Fruit fly (Drosophila melanogaster) whole organism, embryonic: ENCODE data around the gene Kat60.

ENCODE experiments used
- Antp ChIP-seq: fragments of 200-800 bp; sonication (Bioruptor generic); optimal IDR thresholded peaks from 3 replicates; lab custom pipeline; 2016; ENCODE audit warnings: missing biosample characterization, missing genetic modification characterization
- CG11093 ChIP-seq: fragments of 200-800 bp; sonication (Bioruptor generic); IDR thresholded peaks from 3 replicates; pipeline ENCODE4 v1.3.6; 2022; ENCODE audit warnings: missing biosample characterization, missing genetic modification characterization
- CG11695 ChIP-seq: fragments of 200-800 bp; sonication (Bioruptor generic); IDR thresholded peaks from 3 replicates; pipeline ENCODE4 v1.3.6; 2022; ENCODE audit warnings: missing biosample characterization, missing genetic modification characterization
- CG12659 ChIP-seq: fragments of 200-800 bp; sonication (Bioruptor generic); optimal IDR thresholded peaks from 3 replicates; lab custom pipeline; 2017; ENCODE audit warnings: mild to moderate bottlenecking, missing biosample characterization, missing genetic modification reagents, missing genetic modification characterization
- CG15514 ChIP-seq: fragments of 200-800 bp; sonication (Bioruptor generic); optimal IDR thresholded peaks from 3 replicates; lab custom pipeline; 2017; ENCODE audit warnings: missing biosample characterization, missing genetic modification characterization, mild to moderate bottlenecking, moderate library complexity, missing genetic modification reagents
- CG17361 ChIP-seq: fragments of 200-800 bp; sonication (Bioruptor generic); IDR thresholded peaks from 3 replicates; pipeline ENCODE4 v1.3.6; 2022; ENCODE audit warnings: missing biosample characterization, missing genetic modification characterization
- CG18476 ChIP-seq: fragments of 200-800 bp; sonication (Bioruptor generic); optimal IDR thresholded peaks from 2 replicates; lab custom pipeline; 2016; ENCODE audit warnings: missing biosample characterization, mild to moderate bottlenecking, missing genetic modification characterization
- CG2120 ChIP-seq: fragments of 200-800 bp; sonication (Bioruptor generic); optimal IDR thresholded peaks from 3 replicates; lab custom pipeline; 2016; ENCODE audit warnings: missing biosample characterization, missing genetic modification characterization
- CG2678 ChIP-seq: fragments of 200-800 bp; sonication (Bioruptor generic); optimal IDR thresholded peaks from 3 replicates; lab custom pipeline; 2019; ENCODE audit warnings: missing biosample characterization, mild to moderate bottlenecking, missing genetic modification characterization, moderate library complexity
- CG3281 ChIP-seq: fragments of 200-800 bp; sonication (Bioruptor generic); optimal IDR thresholded peaks from 3 replicates; lab custom pipeline; 2017; ENCODE audit warnings: missing biosample characterization, mild to moderate bottlenecking, missing genetic modification characterization
- CG34422 ChIP-seq: fragments of 200-800 bp; sonication (Bioruptor generic); IDR thresholded peaks from 3 replicates; pipeline ENCODE4 v1.3.6; 2022; ENCODE audit warnings: missing biosample characterization, missing genetic modification characterization
- CG5245 ChIP-seq: fragments of 200-800 bp; sonication (Bioruptor generic); optimal IDR thresholded peaks from 3 replicates; lab custom pipeline; 2016; ENCODE audit warnings: missing biosample characterization, missing genetic modification characterization
- CG6689 ChIP-seq: fragments of 200-800 bp; sonication (Bioruptor generic); IDR thresholded peaks from 2 replicates; pipeline ENCODE4 v1.3.6; 2022; ENCODE audit warnings: missing biosample characterization, missing genetic modification characterization
- CG6854 ChIP-seq: fragments of 200-800 bp; sonication (Bioruptor generic); optimal IDR thresholded peaks from 3 replicates; lab custom pipeline; 2017; ENCODE audit warnings: missing biosample characterization, mild to moderate bottlenecking, missing genetic modification characterization
- CG7556 ChIP-seq: fragments of 200-800 bp; sonication (Bioruptor generic); optimal IDR thresholded peaks from 2 replicates; lab custom pipeline; 2017; ENCODE audit warnings: missing biosample characterization, mild to moderate bottlenecking, missing genetic modification characterization
- CG7839 ChIP-seq: fragments of 200-800 bp; sonication (Bioruptor generic); optimal IDR thresholded peaks from 3 replicates; lab custom pipeline; 2018; ENCODE audit warnings: missing biosample characterization, mild to moderate bottlenecking, missing genetic modification characterization, moderate library complexity
- CG8290 ChIP-seq, 3 experiments: fragments of 200-800 bp; sonication (Bioruptor generic); optimal IDR thresholded peaks; 2 replicates each; lab custom pipeline; 2016 to 2019; ENCODE audit warnings: missing biosample characterization in 3 of 3, missing genetic modification characterization in 3 of 3, mild to moderate bottlenecking in 2 of 3, moderate library complexity in 1 of 3
- CG8924 ChIP-seq: fragments of 200-800 bp; optimal IDR thresholded peaks from 3 replicates; lab custom pipeline; 2019; ENCODE audit warnings: missing biosample characterization, mild to moderate bottlenecking, missing genetic modification characterization, moderate library complexity
- CHES-1-like ChIP-seq: fragments of 200-800 bp; sonication (Bioruptor generic); optimal IDR thresholded peaks from 2 replicates; lab custom pipeline; 2016; ENCODE audit warnings: missing biosample characterization, missing genetic modification characterization
- CTCF ChIP-seq: fragments of 200-800 bp; sonication (Bioruptor generic); optimal IDR thresholded peaks from 2 replicates; lab custom pipeline; 2017; ENCODE audit warnings: missing biosample characterization, mild to moderate bottlenecking, missing genetic modification characterization, moderate library complexity
- D19B ChIP-seq: fragments of 200-800 bp; sonication (Bioruptor generic); optimal IDR thresholded peaks from 2 replicates; lab custom pipeline; 2017; ENCODE audit warnings: missing biosample characterization, mild to moderate bottlenecking, missing genetic modification characterization
- Hmr ChIP-seq: fragments of 200-800 bp; sonication (Bioruptor generic); optimal IDR thresholded peaks from 3 replicates; lab custom pipeline; 2017; ENCODE audit warnings: mild to moderate bottlenecking, missing biosample characterization, missing genetic modification reagents, missing genetic modification characterization
- Hr51 ChIP-seq, 2 experiments: fragments of 200-800 bp; sonication (Bioruptor generic); optimal IDR thresholded peaks; 2 replicates in 1 of 2; 3 replicates in 1 of 2; lab custom pipeline; 2016 to 2018; ENCODE audit warnings: missing biosample characterization in 2 of 2, missing genetic modification characterization in 2 of 2, mild to moderate bottlenecking in 1 of 2, moderate library complexity in 1 of 2
- Mad ChIP-seq: fragments of 200-800 bp; sonication (Bioruptor generic); optimal IDR thresholded peaks from 2 replicates; lab custom pipeline; 2016; ENCODE audit warnings: missing biosample characterization, missing genetic modification characterization
- Meics ChIP-seq: fragments of 200-800 bp; sonication (Bioruptor generic); optimal IDR thresholded peaks from 2 replicates; lab custom pipeline; 2017; ENCODE audit warnings: missing biosample characterization, mild to moderate bottlenecking, missing genetic modification characterization
- Nf-YC ChIP-seq: fragments of 200-800 bp; optimal IDR thresholded peaks from 3 replicates; lab custom pipeline; 2019; ENCODE audit warnings: missing biosample characterization, mild to moderate bottlenecking, missing genetic modification characterization, moderate library complexity
- NfI ChIP-seq: fragments of 200-800 bp; sonication (Bioruptor generic); optimal IDR thresholded peaks from 3 replicates; lab custom pipeline; 2018; ENCODE audit warnings: missing biosample characterization, mild to moderate bottlenecking, missing genetic modification characterization, moderate library complexity
- Rfx ChIP-seq: fragments of 200-800 bp; sonication (Bioruptor generic); IDR thresholded peaks from 2 replicates; pipeline ENCODE4 v1.3.6; 2022; ENCODE audit warnings: missing biosample characterization, missing genetic modification characterization
- Sin3A ChIP-seq: fragments of >200 bp; optimal IDR thresholded peaks from 2 replicates; lab custom pipeline; 2018
- Spps ChIP-seq: fragments of 200-800 bp; sonication (Bioruptor generic); optimal IDR thresholded peaks from 2 replicates; lab custom pipeline; 2018; ENCODE audit warnings: missing biosample characterization, mild to moderate bottlenecking, missing genetic modification characterization
- Sry-β ChIP-seq: fragments of 200-800 bp; sonication (Bioruptor generic); optimal IDR thresholded peaks from 2 replicates; lab custom pipeline; 2018; ENCODE audit warnings: missing biosample characterization, mild to moderate bottlenecking, missing genetic modification characterization, moderate library complexity
- Xbp1 ChIP-seq: fragments of 200-800 bp; sonication (Bioruptor generic); optimal IDR thresholded peaks from 3 replicates; lab custom pipeline; 2016; ENCODE audit warnings: missing biosample characterization, mild to moderate bottlenecking, missing genetic modification characterization
- Xrp1 ChIP-seq: fragments of 200-800 bp; sonication (Bioruptor generic); IDR thresholded peaks from 2 replicates; pipeline ENCODE4 v1.3.6; 2022; ENCODE audit warnings: missing biosample characterization, missing genetic modification characterization
- ash1 ChIP-seq: fragments of 200-800 bp; sonication (Bioruptor generic); optimal IDR thresholded peaks from 2 replicates; lab custom pipeline; 2018; ENCODE audit warnings: missing biosample characterization, mild to moderate bottlenecking, missing genetic modification characterization
- bcd ChIP-seq: fragments of 200-800 bp; sonication (Bioruptor generic); optimal IDR thresholded peaks from 2 replicates; lab custom pipeline; 2017; ENCODE audit warnings: missing biosample characterization, mild to moderate bottlenecking, missing genetic modification characterization
- croc ChIP-seq: fragments of 200-800 bp; sonication (Bioruptor generic); conservative IDR thresholded peaks from 3 replicates; pipeline ENCODE4 v1.3.6; 2022; ENCODE audit warnings: missing biosample characterization, missing genetic modification characterization
- dysf ChIP-seq: fragments of 200-800 bp; sonication (Bioruptor generic); IDR thresholded peaks from 3 replicates; pipeline ENCODE4 v1.3.6; 2022; ENCODE audit warnings: missing biosample characterization, missing genetic modification characterization
- ems ChIP-seq: fragments of 200-800 bp; sonication (Bioruptor generic); optimal IDR thresholded peaks from 3 replicates; lab custom pipeline; 2016; ENCODE audit warnings: missing biosample characterization, missing genetic modification characterization
- gem ChIP-seq: fragments of 200-800 bp; sonication (Bioruptor generic); optimal IDR thresholded peaks from 2 replicates; lab custom pipeline; 2019; ENCODE audit warnings: missing biosample characterization, mild to moderate bottlenecking, missing genetic modification characterization, moderate library complexity
- grau ChIP-seq: fragments of 200-800 bp; optimal IDR thresholded peaks from 3 replicates; lab custom pipeline; 2019; ENCODE audit warnings: missing biosample characterization, mild to moderate bottlenecking, missing genetic modification characterization, moderate library complexity
- kah ChIP-seq: fragments of 200-800 bp; sonication (Bioruptor generic); optimal IDR thresholded peaks from 2 replicates; lab custom pipeline; 2018; ENCODE audit warnings: missing biosample characterization, mild to moderate bottlenecking, missing genetic modification characterization
- kni ChIP-seq: fragments of 200-800 bp; sonication (Bioruptor generic); optimal IDR thresholded peaks from 3 replicates; lab custom pipeline; 2017; ENCODE audit warnings: mild to moderate bottlenecking, missing biosample characterization, missing genetic modification reagents, missing genetic modification characterization
- lab ChIP-seq: fragments of 200-800 bp; sonication (Bioruptor generic); optimal IDR thresholded peaks from 3 replicates; lab custom pipeline; 2017; ENCODE audit warnings: missing biosample characterization, missing genetic modification characterization, mild to moderate bottlenecking, moderate library complexity, missing genetic modification reagents
- mld ChIP-seq: fragments of 200-800 bp; sonication (Bioruptor generic); IDR thresholded peaks from 3 replicates; pipeline ENCODE4 v1.3.6; 2022; ENCODE audit warnings: missing biosample characterization, missing genetic modification characterization; ENCODE audit not compliant: partially characterized antibody
- rib ChIP-seq: fragments of 200-800 bp; sonication (Bioruptor generic); IDR thresholded peaks from 2 replicates; pipeline ENCODE4 v1.3.6; 2022; ENCODE audit warnings: missing biosample characterization, missing genetic modification characterization
- run ChIP-seq: fragments of 200-800 bp; sonication (Bioruptor generic); optimal IDR thresholded peaks from 3 replicates; lab custom pipeline; 2018; ENCODE audit warnings: missing biosample characterization, mild to moderate bottlenecking, missing genetic modification characterization
- shn ChIP-seq: fragments of 200-800 bp; sonication (Bioruptor generic); optimal IDR thresholded peaks from 3 replicates; lab custom pipeline; 2016; ENCODE audit warnings: missing biosample characterization, missing genetic modification characterization
- tin ChIP-seq: fragments of 200-800 bp; sonication (Bioruptor generic); optimal IDR thresholded peaks from 3 replicates; lab custom pipeline; 2016; ENCODE audit warnings: missing biosample characterization, missing genetic modification characterization
- tll ChIP-seq, 2 experiments: fragments of 200-800 bp in 1 of 2; fragments of >200 bp in 1 of 2; sonication (Bioruptor generic) in 1 of 2; optimal IDR thresholded peaks; 2 replicates each; lab custom pipeline; 2017 to 2019; ENCODE audit warnings: missing biosample characterization in 2 of 2, missing genetic modification characterization in 2 of 2, mild to moderate bottlenecking in 1 of 2, moderate library complexity in 1 of 2

Kat60 gene

dm6 chr3R:5193271-5193670 is 38.7 kb downstream of the Kat60 start (continued):
- TF ChIP-seq Spps (no peak), CG3281 (GFP tag; lab: Kevin White, UChicago) (no peak), CG5245 (GFP tag; lab: Kevin White, UChicago) (no peak), rib (no peak), Rfx (no peak), Xrp1 (GFP tag; lab: Robert Waterston, UW) (0 out of 2 replicates have a peak, but pooled peaks have one; percentile 7), CG17361 (no peak), kni (GFP tag; lab: Kevin White, UChicago) (no peak), CG2120 (GFP tag; lab: Kevin White, UChicago) (peak; percentile 23), ash1 (GFP tag; lab: Kevin White, UChicago) (no peak), CG7839 (tag; lab: Kevin White, UChicago) (peak; percentile 16), CG12659 (GFP tag; lab: Kevin White, UChicago) (no peak), kah (GFP tag; lab: Kevin White, UChicago) (no peak), CTCF (GFP tag; lab: Kevin White, UChicago) (no peak), Sin3A (lab: Kevin White, UChicago) (no peak), CHES-1-like (GFP tag; lab: Kevin White, UChicago) (no peak), NfI (no peak), shn (no peak), grau (tag; lab: Kevin White, UChicago) (peak; percentile 23), bcd (GFP tag; lab: Kevin White, UChicago) (no peak), croc (GFP tag; lab: Robert Waterston, UW) (no peak), CG34422 (GFP tag; lab: Robert Waterston, UW) (no peak), CG11093 (GFP tag; lab: Robert Waterston, UW) (no peak), Antp (no peak), run (tag; lab: Kevin White, UChicago) (no peak), Mad (GFP tag; lab: Kevin White, UChicago) (no peak), Sry-β (GFP tag; lab: Kevin White, UChicago) (no peak), CG11695 (GFP tag; lab: Robert Waterston, UW) (no peak), gem (tag; lab: Kevin White, UChicago) (peak; percentile 31), CG6689 (no peak), CG7556 (GFP tag; lab: Kevin White, UChicago) (peak; percentile 10), CG15514 (GFP tag; lab: Kevin White, UChicago) (peak; percentile 8), CG2678 (tag; lab: Kevin White, UChicago) (peak; percentile 17), Hr51 (GFP tag; optimal IDR thresholded peaks at IDR 0.05; lab: Kevin White, UChicago) (peak in 1 of 2 experiments; percentile 1), CG6854 (no peak), CG8290 (GFP tag; optimal IDR thresholded peaks at IDR 0.05; lab: Kevin White, UChicago) (no peak), CG8290 (tag; optimal IDR thresholded peaks at IDR 0.05; lab: Kevin White, UChicago) (no peak), CG18476 (no peak), Meics (GFP tag; lab: Kevin White, UChicago) (peak; percentile 25), tll (GFP tag; optimal IDR thresholded peaks at IDR 0.05; lab: Kevin White, UChicago) (no peak), ems (GFP tag; lab: Kevin White, UChicago) (no peak), Hmr (GFP tag; lab: Kevin White, UChicago) (peak; percentile 20), lab (peak; percentile 42), Nf-YC (tag; lab: Kevin White, UChicago) (no peak), Xbp1 (GFP tag; lab: Kevin White, UChicago) (peak; percentile 3), dysf (no peak), mld (GFP tag; lab: Robert Waterston, UW) (no peak), D19B (GFP tag; lab: Kevin White, UChicago) (peak; percentile 80), tin (no peak), CG8924 (tag; lab: Kevin White, UChicago) (no peak)
- TF ChIP-seq, all 482 proteins: peak for 19
